2 fruit fly cellular contexts compared by ENCODE assay signal in the genomic region with DNA sequence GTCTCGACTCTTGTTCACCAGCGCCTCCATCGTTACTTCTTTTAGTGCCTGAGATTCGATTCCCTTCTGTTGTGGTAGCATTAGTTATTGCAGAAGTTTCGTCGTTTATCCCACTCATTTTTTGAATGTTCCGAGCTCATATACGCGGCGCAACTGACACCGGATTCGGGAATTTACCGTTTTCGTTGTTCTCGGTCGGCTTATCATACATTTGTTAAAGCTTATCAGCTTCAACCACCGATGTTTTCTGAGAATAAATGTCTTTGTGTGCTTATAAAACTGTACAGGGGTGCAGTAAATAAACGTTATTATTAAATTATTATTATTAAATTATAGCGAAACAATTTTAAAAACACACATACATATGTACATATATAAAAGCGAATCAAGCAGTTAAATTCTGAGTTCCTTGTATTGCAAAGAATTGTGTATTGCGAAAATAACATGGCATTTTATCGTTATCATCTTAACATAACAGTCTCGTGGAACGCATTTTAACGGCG.
A peak's percentile ranks its signal among the peaks of the same experiment; 100 is the strongest.
TF ChIP-seq lines count a peak whose summit lies in the region.

TSS of gene CG43064 (minus strand) at position 147 of the 503 bp plus-strand sequence.

- TF ChIP-seq CTCF in whole organism, embryonic (GFP tag; optimal IDR thresholded peaks at IDR 0.05; lab: Kevin White, UChicago): no peak

TF ChIP-seq in whole organism, embryonic, 481 proteins besides CTCF, POLR2A, EP300 and RAD21:
- TF ChIP-seq exex (tag; optimal IDR thresholded peaks at IDR 0.05; lab: Kevin White, UChicago) (peak; percentile 18), BtbVII (GFP tag; optimal IDR thresholded peaks at IDR 0.05; lab: Kevin White, UChicago) (no peak), CG7928 (GFP tag; optimal IDR thresholded peaks at IDR 0.05; lab: Kevin White, UChicago) (peak; percentile 62), Deaf1 (tag; optimal IDR thresholded peaks at IDR 0.05; lab: Kevin White, UChicago) (peak; percentile 77), row (GFP tag; IDR thresholded peaks at IDR 0.05; lab: Robert Waterston, UW) (0 out of 3 replicates have a peak, but pooled peaks have one; percentile 31), CoRest (tag; optimal IDR thresholded peaks at IDR 0.05; lab: Kevin White, UChicago) (peak; percentile 1), CG15601 (tag; optimal IDR thresholded peaks at IDR 0.05; lab: Kevin White, UChicago) (peak; percentile 47), CG9727 (GFP tag; optimal IDR thresholded peaks at IDR 0.05; lab: Kevin White, UChicago) (no peak), CG3726 (GFP tag; IDR thresholded peaks at IDR 0.05; lab: Robert Waterston, UW) (no peak), CG7963 (GFP tag; IDR thresholded peaks at IDR 0.05; lab: Robert Waterston, UW; ENCODE audit: partially characterized antibody) (no peak), CG6654 (GFP tag; optimal IDR thresholded peaks at IDR 0.05; lab: Kevin White, UChicago) (peak; percentile 87), gem (tag; optimal IDR thresholded peaks at IDR 0.05; lab: Kevin White, UChicago) (peak; percentile 22), BEAF-32 (GFP tag; optimal IDR thresholded peaks at IDR 0.05; lab: Kevin White, UChicago) (peak; percentile 7), GATAe (GFP tag; conservative IDR thresholded peaks at IDR 0.05; lab: Robert Waterston, UW) (peak; percentile 77)

TF ChIP-seq in whole organism, wandering third instar larva, 38 proteins besides CTCF, POLR2A, EP300 and RAD21:
- TF ChIP-seq pan (optimal IDR thresholded peaks at IDR 0.05; lab: Kevin White, UChicago) (no peak), sv (GFP tag; optimal IDR thresholded peaks at IDR 0.05; lab: Kevin White, UChicago) (no peak), dsf (GFP tag; optimal IDR thresholded peaks at IDR 0.05; lab: Kevin White, UChicago; ENCODE audit: borderline replicate concordance) (no peak), foxo (GFP tag; optimal IDR thresholded peaks at IDR 0.05; lab: Kevin White, UChicago) (no peak), Hnf4 (GFP tag; optimal IDR thresholded peaks at IDR 0.05; lab: Kevin White, UChicago) (no peak), brk (GFP tag; optimal IDR thresholded peaks at IDR 0.05; lab: Kevin White, UChicago) (peak; percentile 3), rgr (GFP tag; optimal IDR thresholded peaks at IDR 0.05; lab: Kevin White, UChicago) (no peak), Rel (GFP tag; optimal IDR thresholded peaks at IDR 0.05; lab: Kevin White, UChicago) (no peak), Rel (tag; optimal IDR thresholded peaks at IDR 0.05; lab: Kevin White, UChicago) (peak; percentile 100), Hr83 (GFP tag; optimal IDR thresholded peaks at IDR 0.05; lab: Kevin White, UChicago; ENCODE audit: poor library complexity, severe bottlenecking) (no peak), Vsx2 (GFP tag; optimal IDR thresholded peaks at IDR 0.05; lab: Kevin White, UChicago; ENCODE audit: partially characterized antibody) (no peak)
